Fruit fly (Drosophila melanogaster) whole organism, adult: ENCODE data around the gene kek4.

ENCODE experiments used
- CG12768 ChIP-seq: fragments of 200-800 bp; sonication (Bioruptor generic); optimal IDR thresholded peaks from 2 replicates; lab custom pipeline; 2017; ENCODE audit warnings: missing biosample characterization, missing genetic modification characterization, mild to moderate bottlenecking, moderate library complexity, missing genetic modification reagents
- CG33017 ChIP-seq: fragments of 200-800 bp; sonication (Bioruptor generic); optimal IDR thresholded peaks from 2 replicates; lab custom pipeline; 2018; ENCODE audit warnings: missing biosample characterization, mild to moderate bottlenecking, missing genetic modification characterization, moderate library complexity
- CG7101 ChIP-seq: fragments of 200-800 bp; sonication (Bioruptor generic); optimal IDR thresholded peaks from 2 replicates; lab custom pipeline; 2018; ENCODE audit warnings: missing biosample characterization, mild to moderate bottlenecking, missing genetic modification characterization, moderate library complexity
- bab1 ChIP-seq: fragments of 200-800 bp; sonication (Bioruptor generic); optimal IDR thresholded peaks from 3 replicates; lab custom pipeline; 2019; ENCODE audit warnings: missing biosample characterization, mild to moderate bottlenecking, missing genetic modification characterization, moderate library complexity
- cic ChIP-seq: fragments of 200-800 bp; sonication (Bioruptor generic); optimal IDR thresholded peaks from 2 replicates; lab custom pipeline; 2017; ENCODE audit warnings: missing biosample characterization, mild to moderate bottlenecking, missing genetic modification characterization, moderate library complexity
- kay ChIP-seq: fragments of 200-800 bp; sonication (Bioruptor generic); peaks from one replicate; lab custom pipeline; 2016; ENCODE audit warnings: missing biosample characterization, missing genetic modification characterization, borderline replicate concordance

DNA sequence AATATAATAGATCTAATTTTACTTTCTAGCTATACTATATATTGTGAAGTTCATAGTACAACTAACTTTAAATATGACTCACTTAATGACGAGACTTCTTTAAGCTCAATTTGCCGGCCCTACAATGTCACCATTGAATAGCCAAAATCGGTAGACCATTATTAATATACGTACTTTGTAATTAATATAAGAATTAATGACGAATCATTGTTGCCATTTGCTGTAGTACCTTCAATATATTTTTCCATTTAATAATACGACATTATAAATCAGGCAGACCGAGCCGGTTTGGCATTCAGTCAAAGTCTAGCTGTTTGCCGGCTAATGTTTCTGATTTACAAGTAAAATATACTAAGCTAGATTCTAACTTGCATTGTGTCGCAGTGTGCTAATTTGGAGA lies 24.5 kb upstream of the kek4 start, which contains the start of gene Jhbp13:
- TF ChIP-seq bab1 (GFP tag; lab: Kevin White, UChicago) (no peak), kay (GFP tag; lab: Kevin White, UChicago) (peak; percentile 45), CG7101 (no peak), CG33017 (tag; lab: Kevin White, UChicago) (no peak), CG12768 (GFP tag; lab: Kevin White, UChicago) (no peak), cic (GFP tag; lab: Kevin White, UChicago) (no peak)
